Worm (Caenorhabditis elegans) whole organism, L2 larva: ENCODE results near the gene ZC84.1.

Source experiments
- F13H6.1 ChIP-seq: sonication (generic microtip); optimal IDR thresholded peaks from 2 replicates; lab custom pipeline; 2016; ENCODE audit warnings: missing genetic modification characterization, missing compliant biosample characterization
- nhr-21 ChIP-seq: fragments of 150-350 bp; optimal IDR thresholded peaks from 2 replicates; lab custom pipeline; 2014; ENCODE audit warnings: missing biosample characterization, missing genetic modification characterization
- nhr-77 ChIP-seq: fragments of 150-350 bp; optimal IDR thresholded peaks from 2 replicates; lab custom pipeline; 2014; ENCODE audit warnings: missing biosample characterization, missing genetic modification characterization

DNA sequence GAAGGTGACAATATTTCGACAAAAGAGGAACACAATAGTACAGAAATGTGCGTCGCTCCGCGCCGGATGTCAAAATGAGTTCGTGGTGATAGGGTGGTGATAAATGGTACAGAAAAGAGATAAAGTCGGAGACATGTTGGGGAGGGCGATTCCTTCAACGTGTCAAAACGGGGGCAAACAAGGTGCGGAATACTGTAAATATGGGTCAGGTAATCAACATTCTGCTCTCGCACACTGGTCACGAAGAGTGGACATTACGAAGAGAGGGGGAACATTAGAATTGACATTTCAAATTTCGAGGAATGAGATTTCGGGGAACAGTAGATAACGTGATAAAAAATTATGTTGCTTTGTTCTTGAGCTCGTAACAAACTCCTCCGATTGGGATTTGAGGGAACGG, 6.5 kb downstream of the ZC84.1 start, which contains the start of gene ZC84.6:
- TF ChIP-seq F13H6.1 (no peak), nhr-77 (tag; lab: Kevin White, UChicago) (no peak), nhr-21 (tag; lab: Kevin White, UChicago) (no peak)
